Fruit fly (Drosophila melanogaster): ENCODE results near the gene CG12237.

DNA sequence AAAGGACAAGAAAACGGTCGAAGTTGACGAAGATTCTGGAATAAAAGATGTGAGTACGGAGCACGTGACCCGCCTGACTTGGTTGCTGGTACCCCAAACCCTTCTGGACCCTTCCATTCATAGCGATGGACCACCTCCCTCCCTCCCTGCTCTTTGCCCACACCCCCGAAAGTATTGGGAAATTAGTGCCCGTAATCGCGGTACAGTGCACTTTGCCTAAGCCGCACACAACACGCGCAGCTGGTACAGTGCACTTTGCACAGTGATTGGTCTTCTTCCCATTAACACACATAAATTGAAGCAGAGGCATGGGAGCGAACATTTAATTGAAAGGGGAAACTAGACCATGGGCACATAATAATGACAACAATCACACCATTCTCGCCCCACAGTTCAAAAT is 41.4 kb upstream of the CG12237 start:
- TF ChIP-seq Dp (GFP tag; optimal IDR thresholded peaks at IDR 0.05) (no peak), CoRest (tag; optimal IDR thresholded peaks at IDR 0.05) (no peak), Nf-YC (tag; optimal IDR thresholded peaks at IDR 0.05) (no peak), Hmr (GFP tag; optimal IDR thresholded peaks at IDR 0.05) (no peak), Neu2 (GFP tag; optimal IDR thresholded peaks at IDR 0.05; ENCODE audit: borderline replicate concordance) (no peak), CG15601 (tag; optimal IDR thresholded peaks at IDR 0.05) (no peak), unc-4 (GFP tag; IDR thresholded peaks at IDR 0.05; ENCODE audit: partially characterized antibody) (no peak), CG7987 (GFP tag; optimal IDR thresholded peaks at IDR 0.05) (no peak), psq (GFP tag; optimal IDR thresholded peaks at IDR 0.05) (no peak), pnt (GFP tag; optimal IDR thresholded peaks at IDR 0.05) (no peak)

Data from whole organism, embryonic.